Worm (Caenorhabditis elegans) whole organism, L2 larva: ENCODE results near the gene nlp-76.

Experiments
- C34F6.9 ChIP-seq: fragments of 150-350 bp; optimal IDR thresholded peaks from 2 replicates; lab custom pipeline; 2014; ENCODE audit warnings: missing biosample characterization, missing genetic modification characterization
- F13H6.1 ChIP-seq: sonication (generic microtip); optimal IDR thresholded peaks from 2 replicates; lab custom pipeline; 2016; ENCODE audit warnings: missing genetic modification characterization, missing compliant biosample characterization
- R02D3.7 ChIP-seq: fragments of 150-350 bp; optimal IDR thresholded peaks from 2 replicates; lab custom pipeline; 2014; ENCODE audit warnings: missing biosample characterization, missing genetic modification characterization
- Y55F3AM.14 ChIP-seq: fragments of 200-800 bp; sonication (Bioruptor generic); optimal IDR thresholded peaks from 2 replicates; lab custom pipeline; 2018; ENCODE audit warnings: mild to moderate bottlenecking, missing genetic modification characterization, missing compliant biosample characterization
- ZK546.5 ChIP-seq: sonication (generic microtip); optimal IDR thresholded peaks from 2 replicates; lab custom pipeline; 2017; ENCODE audit warnings: missing biosample characterization, missing genetic modification characterization
- alr-1 ChIP-seq: fragments of 150-350 bp; optimal IDR thresholded peaks from 2 replicates; lab custom pipeline; 2014; ENCODE audit warnings: missing biosample characterization, missing genetic modification characterization
- aly-2 ChIP-seq: fragments of 150-350 bp; optimal IDR thresholded peaks from 2 replicates; lab custom pipeline; 2014; ENCODE audit warnings: missing biosample characterization, missing genetic modification characterization
- ama-1 ChIP-seq: fragments of 150-350 bp; optimal IDR thresholded peaks from 2 replicates; lab custom pipeline; 2018; ENCODE audit warnings: inconsistent platforms
- blmp-1 ChIP-seq: sonication (generic microtip); optimal IDR thresholded peaks from 2 replicates; lab custom pipeline; 2017; ENCODE audit warnings: missing genetic modification characterization, mild to moderate bottlenecking, missing compliant biosample characterization, antibody characterized with exemption, moderate library complexity; ENCODE audit not compliant: insufficient read depth
- ceh-16 ChIP-seq: fragments of 150-350 bp; optimal IDR thresholded peaks from 2 replicates; lab custom pipeline; 2014; ENCODE audit warnings: missing biosample characterization, missing genetic modification characterization
- ceh-82 ChIP-seq: fragments of 150-350 bp; optimal IDR thresholded peaks from 2 replicates; lab custom pipeline; 2014; ENCODE audit warnings: missing biosample characterization, missing genetic modification characterization
- crh-2 ChIP-seq: sonication (generic microtip); optimal IDR thresholded peaks from 2 replicates; lab custom pipeline; 2017; ENCODE audit warnings: missing biosample characterization, missing genetic modification characterization
- egl-27 ChIP-seq: sonication (generic microtip); optimal IDR thresholded peaks from 3 replicates; lab custom pipeline; 2017; ENCODE audit warnings: missing biosample characterization, missing genetic modification reagents, missing genetic modification characterization
- elt-1 ChIP-seq: fragments of 150-350 bp; optimal IDR thresholded peaks from 2 replicates; lab custom pipeline; 2014; ENCODE audit warnings: missing biosample characterization, missing genetic modification characterization
- elt-3 ChIP-seq: sonication (generic microtip); optimal IDR thresholded peaks from 2 replicates; lab custom pipeline; 2017; ENCODE audit warnings: missing biosample characterization, missing genetic modification characterization
- fos-1 ChIP-seq: fragments of 150-350 bp; optimal IDR thresholded peaks from 2 replicates; lab custom pipeline; 2014; ENCODE audit warnings: missing biosample characterization, missing genetic modification characterization
- gmeb-1 ChIP-seq: fragments of 150-350 bp; optimal IDR thresholded peaks from 2 replicates; lab custom pipeline; 2014; ENCODE audit warnings: missing biosample characterization, missing genetic modification characterization
- lin-11 ChIP-seq: fragments of 150-350 bp; sonication (generic microtip); optimal IDR thresholded peaks from 2 replicates; lab custom pipeline; 2014; ENCODE audit warnings: missing biosample characterization, missing genetic modification characterization, inconsistent platforms, mixed read lengths
- lin-13 ChIP-seq: fragments of 150-350 bp; optimal IDR thresholded peaks from 2 replicates; lab custom pipeline; 2014; ENCODE audit warnings: missing biosample characterization, missing genetic modification reagents, missing genetic modification characterization
- lin-39 ChIP-seq: fragments of 150-350 bp; optimal IDR thresholded peaks from 2 replicates; lab custom pipeline; 2014; ENCODE audit warnings: missing biosample characterization, missing genetic modification reagents, missing genetic modification characterization
- lsy-2 ChIP-seq, 2 experiments: fragments of 150-350 bp in 1 of 2; sonication (generic microtip) in 1 of 2; optimal IDR thresholded peaks; 2 replicates each; lab custom pipeline; 2014 to 2017; ENCODE audit warnings: missing biosample characterization in 2 of 2, missing genetic modification characterization in 2 of 2
- mab-5 ChIP-seq: fragments of 150-350 bp; optimal IDR thresholded peaks from 2 replicates; lab custom pipeline; 2014; ENCODE audit warnings: missing biosample characterization, missing genetic modification characterization
- mbf-1 ChIP-seq: sonication (generic microtip); optimal IDR thresholded peaks from 2 replicates; lab custom pipeline; 2017; ENCODE audit warnings: missing biosample characterization, missing genetic modification characterization
- mdl-1 ChIP-seq, 2 experiments: fragments of 150-350 bp in 1 of 2; sonication (generic microtip) in 1 of 2; optimal IDR thresholded peaks; 2 replicates each; lab custom pipeline; 2017; ENCODE audit warnings: missing biosample characterization in 2 of 2, missing genetic modification characterization in 2 of 2
- nhr-10 ChIP-seq: sonication (generic microtip); optimal IDR thresholded peaks from 2 replicates; lab custom pipeline; 2017; ENCODE audit warnings: missing biosample characterization, missing genetic modification characterization
- nhr-12 ChIP-seq: fragments of 150-350 bp; optimal IDR thresholded peaks from 2 replicates; lab custom pipeline; 2014; ENCODE audit warnings: missing biosample characterization, missing genetic modification characterization
- nhr-129 ChIP-seq: fragments of 150-350 bp; optimal IDR thresholded peaks from 2 replicates; lab custom pipeline; 2014; ENCODE audit warnings: missing biosample characterization, missing genetic modification characterization
- nhr-21 ChIP-seq: fragments of 150-350 bp; optimal IDR thresholded peaks from 2 replicates; lab custom pipeline; 2014; ENCODE audit warnings: missing biosample characterization, missing genetic modification characterization
- nhr-23 ChIP-seq: fragments of 150-350 bp; optimal IDR thresholded peaks from 2 replicates; lab custom pipeline; 2014; ENCODE audit warnings: missing biosample characterization, missing genetic modification reagents, missing genetic modification characterization
- nhr-237 ChIP-seq: fragments of 150-350 bp; optimal IDR thresholded peaks from 2 replicates; lab custom pipeline; 2014; ENCODE audit warnings: missing biosample characterization, missing genetic modification characterization
- nhr-25 ChIP-seq: fragments of 150-350 bp; sonication (generic microtip); optimal IDR thresholded peaks from 3 replicates; lab custom pipeline; 2014; ENCODE audit warnings: missing biosample characterization, missing genetic modification characterization
- nhr-6 ChIP-seq: fragments of 150-350 bp; optimal IDR thresholded peaks from 2 replicates; lab custom pipeline; 2014; ENCODE audit warnings: missing biosample characterization, missing genetic modification characterization
- nhr-77 ChIP-seq: fragments of 150-350 bp; optimal IDR thresholded peaks from 2 replicates; lab custom pipeline; 2014; ENCODE audit warnings: missing biosample characterization, missing genetic modification characterization
- peb-1 ChIP-seq: fragments of 150-350 bp; optimal IDR thresholded peaks from 2 replicates; lab custom pipeline; 2014; ENCODE audit warnings: missing biosample characterization, missing genetic modification characterization
- sem-4 ChIP-seq: fragments of 150-350 bp; optimal IDR thresholded peaks from 2 replicates; lab custom pipeline; 2014; ENCODE audit warnings: missing biosample characterization, missing genetic modification reagents, missing genetic modification characterization
- skn-1 ChIP-seq: sonication (generic microtip); optimal IDR thresholded peaks from 2 replicates; lab custom pipeline; 2017; ENCODE audit warnings: missing biosample characterization, missing genetic modification characterization
- sma-3 ChIP-seq: sonication (generic microtip); optimal IDR thresholded peaks from 2 replicates; lab custom pipeline; 2016; ENCODE audit warnings: missing genetic modification reagents, missing genetic modification characterization, missing compliant biosample characterization
- sma-9 ChIP-seq, 2 experiments: fragments of 150-350 bp in 1 of 2; sonication (generic microtip) in 1 of 2; optimal IDR thresholded peaks; 2 replicates each; lab custom pipeline; 2014 to 2016; ENCODE audit warnings: missing genetic modification characterization in 2 of 2, mild to moderate bottlenecking in 1 of 2, missing biosample characterization in 1 of 2, missing compliant biosample characterization in 1 of 2, missing genetic modification reagents in 1 of 2, moderate library complexity in 1 of 2
- snpc-4 ChIP-seq: fragments of 150-350 bp; optimal IDR thresholded peaks from 2 replicates; lab custom pipeline; 2014; ENCODE audit warnings: missing biosample characterization, missing genetic modification characterization
- unc-55 ChIP-seq: fragments of 150-350 bp; sonication (generic microtip); optimal IDR thresholded peaks from 3 replicates; lab custom pipeline; 2014; ENCODE audit warnings: missing biosample characterization, missing genetic modification reagents, missing genetic modification characterization
- unc-62 ChIP-seq: fragments of 150-350 bp; optimal IDR thresholded peaks from 2 replicates; lab custom pipeline; 2014; ENCODE audit warnings: missing biosample characterization, missing genetic modification reagents, missing genetic modification characterization
- zag-1 ChIP-seq: fragments of 150-350 bp; optimal IDR thresholded peaks from 2 replicates; lab custom pipeline; 2014; ENCODE audit warnings: missing biosample characterization, missing genetic modification characterization
- ztf-1 ChIP-seq: fragments of 200-800 bp; sonication (Bioruptor generic); conservative IDR thresholded peaks from 2 replicates; pipeline ENCODE4 v1.3.6; 2022; ENCODE audit warnings: missing genetic modification characterization, missing compliant biosample characterization
- ztf-11 ChIP-seq: sonication (generic microtip); optimal IDR thresholded peaks from 2 replicates; lab custom pipeline; 2017; ENCODE audit warnings: missing biosample characterization, missing genetic modification characterization

nlp-76 gene

ce11 chrX:12659814-12660213 is 3.9 kb downstream of the nlp-76 start, which contains the start of gene C02B4.3:
TSS of gene C02B4.3 (minus strand) at chrX:12659847.
- no peak for TF ChIP-seq lin-11 (tag; lab: Kevin White, UChicago)
- TF ChIP-seq mbf-1 (tag; lab: Kevin White, UChicago), result no peak
- TF ChIP-seq lin-13 (GFP tag; lab: Kevin White, UChicago), result no peak
- TF ChIP-seq ztf-11 (tag; lab: Kevin White, UChicago), result no peak
- no peak for TF ChIP-seq sma-9 (GFP tag; optimal IDR thresholded peaks at IDR 0.05; lab: Kevin White, UChicago)
- no peak for TF ChIP-seq sma-9 (tag; optimal IDR thresholded peaks at IDR 0.05; lab: Kevin White, UChicago)
- TF ChIP-seq unc-62, result no peak
- TF ChIP-seq blmp-1 (tag; lab: Kevin White, UChicago), result no peak
- TF ChIP-seq egl-27, result no peak
- TF ChIP-seq, all 48 proteins: peak for 0

- TF ChIP-seq ZK546.5 (no peak), sem-4 (tag; lab: Kevin White, UChicago) (peak; percentile 2), unc-55 (GFP tag; lab: Kevin White, UChicago) (peak; percentile 29), aly-2 (tag; lab: Kevin White, UChicago) (no peak), fos-1 (peak; percentile 37), nhr-12 (tag; lab: Kevin White, UChicago) (no peak), mbf-1 (tag; lab: Kevin White, UChicago) (no peak), lin-39 (tag; lab: Kevin White, UChicago) (no peak), mab-5 (no peak), nhr-25 (no peak), alr-1 (tag; lab: Kevin White, UChicago) (no peak), blmp-1 (tag; lab: Kevin White, UChicago) (peak; percentile 89), nhr-6 (tag; lab: Kevin White, UChicago) (no peak), peb-1 (tag; lab: Kevin White, UChicago) (peak; percentile 22), unc-62 (no peak), sma-3 (GFP tag; lab: Kevin White, UChicago) (no peak), nhr-129 (tag; lab: Kevin White, UChicago) (no peak), skn-1 (tag; lab: Kevin White, UChicago) (no peak), nhr-10 (no peak), sma-9 (GFP tag; optimal IDR thresholded peaks at IDR 0.05; lab: Kevin White, UChicago) (no peak), sma-9 (tag; optimal IDR thresholded peaks at IDR 0.05; lab: Kevin White, UChicago) (no peak), lsy-2 (tag; optimal IDR thresholded peaks at IDR 0.05; lab: Kevin White, UChicago) (peak in 1 of 2 experiments; percentile 28), nhr-237 (tag; lab: Kevin White, UChicago) (no peak), crh-2 (tag; lab: Kevin White, UChicago) (no peak), ceh-16 (tag; lab: Kevin White, UChicago) (no peak), zag-1 (tag; lab: Kevin White, UChicago) (peak; percentile 41), lin-13 (GFP tag; lab: Kevin White, UChicago) (no peak), F13H6.1 (peak; percentile 65), ztf-11 (tag; lab: Kevin White, UChicago) (no peak), elt-1 (tag; lab: Kevin White, UChicago) (no peak), R02D3.7 (tag; lab: Kevin White, UChicago) (no peak), ama-1 (lab: Kevin White, UChicago) (no peak), egl-27 (peak; percentile 45), Y55F3AM.14 (peak; percentile 36), ceh-82 (tag; lab: Kevin White, UChicago) (no peak), snpc-4 (no peak), C34F6.9 (no peak), nhr-77 (tag; lab: Kevin White, UChicago) (no peak), mdl-1 (tag; optimal IDR thresholded peaks at IDR 0.05; lab: Kevin White, UChicago) (peak; percentile 35 to 41), lin-11 (tag; lab: Kevin White, UChicago) (no peak), ztf-1 (GFP tag; lab: Robert Waterston, UW) (no peak), nhr-21 (tag; lab: Kevin White, UChicago) (peak; percentile 8), elt-3 (tag; lab: Kevin White, UChicago) (no peak), nhr-23 (no peak), gmeb-1 (no peak)
Observed at ce11 chrX:12656420-12657033, 7.2 kb downstream of the nlp-76 start.
